Fruit fly (Drosophila melanogaster) whole organism, embryonic: ENCODE results near the gene RpL32.
A peak's percentile ranks its signal among the peaks of the same experiment; 100 is the strongest.

Source experiments
- B-H1 ChIP-seq: fragments of 200-800 bp; sonication (Bioruptor generic); IDR thresholded peaks from 3 replicates; pipeline ENCODE4 v1.3.6; 2022; ENCODE audit warnings: missing biosample characterization, missing genetic modification characterization
- B-H2 ChIP-seq: fragments of 200-800 bp; sonication (Bioruptor generic); optimal IDR thresholded peaks from 2 replicates; lab custom pipeline; 2018; ENCODE audit warnings: missing biosample characterization, mild to moderate bottlenecking, missing genetic modification characterization
- BtbVII ChIP-seq: fragments of 200-800 bp; sonication (Bioruptor generic); optimal IDR thresholded peaks from 3 replicates; lab custom pipeline; 2017; ENCODE audit warnings: missing biosample characterization, mild to moderate bottlenecking, missing genetic modification characterization
- CG1024 ChIP-seq: fragments of 200-800 bp; sonication (Bioruptor generic); IDR thresholded peaks from 2 replicates; pipeline ENCODE4 v1.3.6; 2022; ENCODE audit warnings: missing biosample characterization, missing genetic modification characterization
- CG10543 ChIP-seq: fragments of 200-800 bp; sonication (Bioruptor generic); optimal IDR thresholded peaks from 3 replicates; lab custom pipeline; 2017; ENCODE audit warnings: missing biosample characterization, mild to moderate bottlenecking, missing genetic modification characterization, moderate library complexity
- CG11456 ChIP-seq: fragments of 200-800 bp; sonication (Bioruptor generic); IDR thresholded peaks from 3 replicates; pipeline ENCODE4 v1.3.6; 2022; ENCODE audit warnings: missing biosample characterization, missing genetic modification characterization
- CG12299 ChIP-seq: fragments of 200-800 bp; sonication (Bioruptor generic); optimal IDR thresholded peaks from 2 replicates; lab custom pipeline; 2018; ENCODE audit warnings: missing biosample characterization, mild to moderate bottlenecking, missing genetic modification characterization
- CG12391 ChIP-seq: fragments of 200-800 bp; sonication (Bioruptor generic); optimal IDR thresholded peaks from 3 replicates; lab custom pipeline; 2018; ENCODE audit warnings: missing biosample characterization, mild to moderate bottlenecking, missing genetic modification characterization, moderate library complexity
- CG12744 ChIP-seq: fragments of 200-800 bp; sonication (Bioruptor generic); optimal IDR thresholded peaks from 2 replicates; lab custom pipeline; 2016; ENCODE audit warnings: missing biosample characterization, missing genetic modification characterization
- CG13296 ChIP-seq: fragments of 200-800 bp; sonication (Bioruptor generic); optimal IDR thresholded peaks from 3 replicates; lab custom pipeline; 2018; ENCODE audit warnings: missing biosample characterization, mild to moderate bottlenecking, missing genetic modification characterization
- CG14441 ChIP-seq: fragments of 200-800 bp; sonication (Bioruptor generic); IDR thresholded peaks from 2 replicates; pipeline ENCODE4 v1.3.6; 2022; ENCODE audit warnings: missing biosample characterization, missing genetic modification characterization
- CG14860 ChIP-seq: fragments of 200-800 bp; sonication (Bioruptor generic); IDR thresholded peaks from 3 replicates; pipeline ENCODE4 v1.3.6; 2022; ENCODE audit warnings: missing biosample characterization, missing genetic modification characterization; ENCODE audit not compliant: partially characterized antibody
- CG15011 ChIP-seq: fragments of 200-800 bp; sonication (Bioruptor generic); optimal IDR thresholded peaks from 3 replicates; lab custom pipeline; 2018; ENCODE audit warnings: missing biosample characterization, mild to moderate bottlenecking, missing genetic modification characterization
- CG15073 ChIP-seq: fragments of 200-800 bp; sonication (Bioruptor generic); optimal IDR thresholded peaks from 2 replicates; lab custom pipeline; 2016; ENCODE audit warnings: missing biosample characterization, missing genetic modification characterization
- CG15514 ChIP-seq: fragments of 200-800 bp; sonication (Bioruptor generic); optimal IDR thresholded peaks from 3 replicates; lab custom pipeline; 2017; ENCODE audit warnings: missing biosample characterization, missing genetic modification characterization, mild to moderate bottlenecking, moderate library complexity, missing genetic modification reagents
- CG1602 ChIP-seq: fragments of 200-800 bp; sonication (Bioruptor generic); optimal IDR thresholded peaks from 3 replicates; lab custom pipeline; 2016; ENCODE audit warnings: missing biosample characterization, missing genetic modification characterization
- CG17361 ChIP-seq: fragments of 200-800 bp; sonication (Bioruptor generic); IDR thresholded peaks from 3 replicates; pipeline ENCODE4 v1.3.6; 2022; ENCODE audit warnings: missing biosample characterization, missing genetic modification characterization
- CG17568 ChIP-seq: fragments of 200-800 bp; sonication (Bioruptor generic); optimal IDR thresholded peaks from 2 replicates; lab custom pipeline; 2018; ENCODE audit warnings: missing biosample characterization, mild to moderate bottlenecking, missing genetic modification characterization, moderate library complexity
- CG2116 ChIP-seq: fragments of 200-800 bp; sonication (Bioruptor generic); optimal IDR thresholded peaks from 3 replicates; lab custom pipeline; 2018; ENCODE audit warnings: missing biosample characterization, mild to moderate bottlenecking, missing genetic modification characterization
- CG3847 ChIP-seq: fragments of 200-800 bp; sonication (Bioruptor generic); IDR thresholded peaks from 2 replicates; pipeline ENCODE4 v1.3.6; 2022; ENCODE audit warnings: missing biosample characterization, missing genetic modification characterization
- CG42726 ChIP-seq: fragments of 200-800 bp; sonication (Bioruptor generic); IDR thresholded peaks from 2 replicates; pipeline ENCODE4 v1.3.6; 2022; ENCODE audit warnings: missing biosample characterization, missing genetic modification characterization; ENCODE audit not compliant: partially characterized antibody
- CG5953 ChIP-seq: fragments of 200-800 bp; sonication (Bioruptor generic); IDR thresholded peaks from 2 replicates; pipeline ENCODE4 v1.3.6; 2022; ENCODE audit warnings: missing biosample characterization, missing genetic modification characterization
- CG6254 ChIP-seq: fragments of 200-800 bp; sonication (Bioruptor generic); optimal IDR thresholded peaks from 3 replicates; lab custom pipeline; 2017; ENCODE audit warnings: mild to moderate bottlenecking, missing biosample characterization, missing genetic modification reagents, missing genetic modification characterization
- CG6654 ChIP-seq: fragments of 200-800 bp; sonication (Bioruptor generic); optimal IDR thresholded peaks from 2 replicates; lab custom pipeline; 2017; ENCODE audit warnings: missing biosample characterization, mild to moderate bottlenecking, missing genetic modification characterization
- CG7372 ChIP-seq: fragments of 200-800 bp; sonication (Bioruptor generic); IDR thresholded peaks from 2 replicates; pipeline ENCODE4 v1.3.6; 2022; ENCODE audit warnings: missing biosample characterization, missing genetic modification characterization
- CG7556 ChIP-seq: fragments of 200-800 bp; sonication (Bioruptor generic); optimal IDR thresholded peaks from 2 replicates; lab custom pipeline; 2017; ENCODE audit warnings: missing biosample characterization, mild to moderate bottlenecking, missing genetic modification characterization
- CG7987 ChIP-seq: fragments of 200-800 bp; sonication (Bioruptor generic); optimal IDR thresholded peaks from 2 replicates; lab custom pipeline; 2018; ENCODE audit warnings: missing biosample characterization, mild to moderate bottlenecking, missing genetic modification characterization, moderate library complexity
- CoRest ChIP-seq: fragments of 200-800 bp; sonication (Bioruptor generic); optimal IDR thresholded peaks from 3 replicates; lab custom pipeline; 2018; ENCODE audit warnings: missing biosample characterization, mild to moderate bottlenecking, missing genetic modification characterization, moderate library complexity
- D ChIP-seq, 2 experiments: fragments of 200-800 bp in 1 of 2; fragments of >200 bp in 1 of 2; sonication (Bioruptor generic) in 1 of 2; optimal IDR thresholded peaks; 2 replicates in 1 of 2; 3 replicates in 1 of 2; lab custom pipeline; 2017; ENCODE audit warnings: mild to moderate bottlenecking in 1 of 2, missing biosample characterization in 1 of 2, missing genetic modification characterization in 1 of 2, missing genetic modification reagents in 1 of 2
- Dfd ChIP-seq, 2 experiments: fragments of >200 bp; optimal IDR thresholded peaks; 2 replicates each; lab custom pipeline; 2017; ENCODE audit warnings: missing biosample characterization in 2 of 2, missing genetic modification characterization in 2 of 2
- Dref ChIP-seq: fragments of 200-800 bp; sonication (Bioruptor generic); IDR thresholded peaks from 2 replicates; pipeline ENCODE4 v1.3.6; 2022; ENCODE audit warnings: missing biosample characterization, missing genetic modification characterization
- MBD-R2 ChIP-seq: fragments of 200-800 bp; sonication (Bioruptor generic); IDR thresholded peaks from 2 replicates; pipeline ENCODE4 v1.3.6; 2022; ENCODE audit warnings: missing biosample characterization, missing genetic modification characterization
- MTF-1 ChIP-seq: fragments of 200-800 bp; sonication (Bioruptor generic); optimal IDR thresholded peaks from 2 replicates; lab custom pipeline; 2018; ENCODE audit warnings: missing biosample characterization, mild to moderate bottlenecking, missing genetic modification characterization, borderline replicate concordance
- Oli ChIP-seq: fragments of 200-800 bp; sonication (Bioruptor generic); optimal IDR thresholded peaks from 2 replicates; lab custom pipeline; 2018; ENCODE audit warnings: missing biosample characterization, mild to moderate bottlenecking, missing genetic modification characterization, moderate library complexity
- Pdp1 ChIP-seq, 2 experiments: fragments of 200-800 bp; sonication (Bioruptor generic); optimal IDR thresholded peaks; 3 replicates each; lab custom pipeline; 2016; ENCODE audit warnings: missing biosample characterization in 2 of 2, missing genetic modification characterization in 2 of 2, mild to moderate bottlenecking in 1 of 2, moderate library complexity in 1 of 2
- Ravus ChIP-seq: fragments of 200-800 bp; sonication (Bioruptor generic); IDR thresholded peaks from 2 replicates; pipeline ENCODE4 v1.3.6; 2022; ENCODE audit warnings: missing biosample characterization, missing genetic modification characterization
- TFAM ChIP-seq: fragments of 200-800 bp; sonication (Bioruptor generic); optimal IDR thresholded peaks from 2 replicates; lab custom pipeline; 2017; ENCODE audit warnings: missing biosample characterization, missing genetic modification characterization, inconsistent platforms
- ab ChIP-seq: fragments of 200-800 bp; sonication (Bioruptor generic); optimal IDR thresholded peaks from 2 replicates; lab custom pipeline; 2016; ENCODE audit warnings: missing biosample characterization, missing genetic modification characterization
- az2 ChIP-seq: fragments of 200-800 bp; sonication (Bioruptor generic); optimal IDR thresholded peaks from 3 replicates; lab custom pipeline; 2016; ENCODE audit warnings: missing biosample characterization, missing genetic modification characterization
- chm ChIP-seq: fragments of 200-800 bp; sonication (Bioruptor generic); IDR thresholded peaks from 2 replicates; pipeline ENCODE4 v1.3.6; 2022; ENCODE audit warnings: missing biosample characterization, missing genetic modification characterization
- ems ChIP-seq: fragments of 200-800 bp; sonication (Bioruptor generic); optimal IDR thresholded peaks from 3 replicates; lab custom pipeline; 2016; ENCODE audit warnings: missing biosample characterization, missing genetic modification characterization
- jing ChIP-seq: fragments of 200-800 bp; sonication (Bioruptor generic); optimal IDR thresholded peaks from 2 replicates; lab custom pipeline; 2018; ENCODE audit warnings: missing biosample characterization, mild to moderate bottlenecking, missing genetic modification characterization
- nerfin-2 ChIP-seq: fragments of 200-800 bp; sonication (Bioruptor generic); IDR thresholded peaks from 2 replicates; pipeline ENCODE4 v1.3.6; 2022; ENCODE audit warnings: missing biosample characterization, missing genetic modification characterization; ENCODE audit not compliant: partially characterized antibody
- oc ChIP-seq: fragments of 200-800 bp; sonication (Bioruptor generic); optimal IDR thresholded peaks from 2 replicates; lab custom pipeline; 2018; ENCODE audit warnings: missing biosample characterization, mild to moderate bottlenecking, missing genetic modification characterization, moderate library complexity
- ro ChIP-seq: fragments of 200-800 bp; sonication (Bioruptor generic); IDR thresholded peaks from 2 replicates; pipeline ENCODE4 v1.3.6; 2022; ENCODE audit warnings: missing biosample characterization, missing genetic modification characterization
- sc ChIP-seq, 3 experiments: fragments of >200 bp in 2 of 3; fragments of 200-800 bp in 1 of 3; sonication (Bioruptor generic) in 1 of 3; optimal IDR thresholded peaks; 2 replicates in 2 of 3; 3 replicates in 1 of 3; lab custom pipeline; 2017; ENCODE audit warnings: mild to moderate bottlenecking in 1 of 3, missing biosample characterization in 1 of 3, missing genetic modification characterization in 1 of 3, missing genetic modification reagents in 1 of 3
- schlank ChIP-seq: fragments of 200-800 bp; sonication (Bioruptor generic); optimal IDR thresholded peaks from 2 replicates; lab custom pipeline; 2018; ENCODE audit warnings: missing biosample characterization, mild to moderate bottlenecking, missing genetic modification characterization
- twi ChIP-seq: fragments of 200-800 bp; optimal IDR thresholded peaks from 2 replicates; lab custom pipeline; 2019; ENCODE audit warnings: missing biosample characterization, mild to moderate bottlenecking, missing genetic modification characterization, moderate library complexity

RpL32 gene

DNA sequence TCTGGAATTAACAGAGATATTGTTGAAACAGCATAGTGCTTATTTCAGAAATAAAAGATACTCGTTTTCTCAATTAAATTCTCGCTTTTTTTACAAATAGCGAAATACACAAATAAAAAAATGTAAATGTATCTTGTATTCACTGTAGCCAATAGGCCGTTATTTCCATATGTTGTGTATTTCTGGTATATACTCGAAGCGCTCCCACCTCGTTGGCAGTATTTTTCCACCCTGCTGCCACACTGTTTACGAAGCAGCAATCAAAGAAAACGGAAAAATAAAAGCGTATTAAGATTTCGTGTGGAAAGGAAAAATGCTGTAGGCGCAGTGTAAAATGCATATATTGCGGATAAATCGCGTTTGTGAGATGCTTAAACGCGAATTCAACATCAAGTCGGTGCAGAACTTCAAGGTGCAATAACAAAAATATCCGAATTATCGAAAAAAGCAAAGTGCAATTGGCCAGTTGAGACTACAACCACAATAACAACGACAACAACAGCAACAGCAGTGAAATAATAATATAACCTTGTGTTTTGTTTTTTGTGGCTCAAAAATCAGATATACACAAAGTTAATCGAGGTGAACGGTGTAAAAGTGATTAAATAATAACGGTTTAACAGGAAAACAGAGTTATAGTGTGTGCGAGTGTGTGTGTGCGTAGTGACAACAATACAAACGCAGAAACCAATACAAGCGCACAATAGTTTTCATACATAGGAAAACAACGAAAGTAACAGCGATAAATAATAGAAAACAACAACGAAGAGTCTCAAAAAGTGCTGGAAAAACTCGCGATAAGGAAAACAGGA, 12.3 kb upstream of the RpL32 start, which contains the start of gene sima (continued):
- no peak for TF ChIP-seq CG7987 (GFP tag; lab: Kevin White, UChicago)
- TF ChIP-seq CG14441 (GFP tag; lab: Robert Waterston, UW) = peak; percentile 59
- peak; percentile 34 for TF ChIP-seq CG2116 (GFP tag; lab: Kevin White, UChicago)
- TF ChIP-seq nerfin-2 (GFP tag; lab: Robert Waterston, UW) = no peak
- TF ChIP-seq az2 (GFP tag; lab: Kevin White, UChicago) = no peak
- TF ChIP-seq CG6654 = no peak
- no peak for TF ChIP-seq CG7556
- peak; percentile 65 for TF ChIP-seq MBD-R2 (GFP tag; lab: Robert Waterston, UW)
- no peak for TF ChIP-seq ro
- peak; percentile 13 for TF ChIP-seq CG17568 (GFP tag; lab: Kevin White, UChicago)
- no peak for TF ChIP-seq CG14860 (GFP tag; lab: Robert Waterston, UW)
- TF ChIP-seq CG3847 (GFP tag; lab: Robert Waterston, UW) = peak; percentile 26; the same call in 1 of the 2 replicates
- no peak for TF ChIP-seq BtbVII (GFP tag; lab: Kevin White, UChicago)
- TF ChIP-seq B-H2 (GFP tag; lab: Kevin White, UChicago) = no peak
- TF ChIP-seq Dfd (GFP tag; optimal IDR thresholded peaks at IDR 0.05; lab: Kevin White, UChicago) = no peak
- no peak for TF ChIP-seq CG11456 (GFP tag; lab: Robert Waterston, UW)
- no peak for TF ChIP-seq CG10543 (GFP tag; lab: Kevin White, UChicago)
- peak; percentile 14 for TF ChIP-seq CG12744 (GFP tag; lab: Kevin White, UChicago)
- TF ChIP-seq CG7372 (GFP tag; lab: Robert Waterston, UW) = no peak
- TF ChIP-seq Pdp1 (GFP tag; optimal IDR thresholded peaks at IDR 0.05; lab: Kevin White, UChicago) = peak; percentile 16 to 61
- peak; percentile 35 for TF ChIP-seq twi (tag; lab: Kevin White, UChicago)
- TF ChIP-seq Ravus (GFP tag; lab: Robert Waterston, UW) = no peak
- TF ChIP-seq CG17361 (GFP tag; lab: Robert Waterston, UW) = peak; percentile 24; the same call in 1 of the 3 replicates
- TF ChIP-seq B-H1 = no peak
- no peak for TF ChIP-seq sc (optimal IDR thresholded peaks at IDR 0.05; lab: Kevin White, UChicago)
- TF ChIP-seq sc (GFP tag; optimal IDR thresholded peaks at IDR 0.05; lab: Kevin White, UChicago) = no peak
- no peak for TF ChIP-seq ab (GFP tag; lab: Kevin White, UChicago)
- peak; percentile 38 for TF ChIP-seq CG12391
- TF ChIP-seq Oli = no peak
- TF ChIP-seq CoRest (tag; lab: Kevin White, UChicago) = peak; percentile 46
- TF ChIP-seq CG5953 (GFP tag; lab: Robert Waterston, UW) = no peak
- TF ChIP-seq CG13296 = peak; percentile 36
- TF ChIP-seq chm (GFP tag; lab: Robert Waterston, UW) = peak; percentile 48; the same call in 1 of the 2 replicates
- TF ChIP-seq MTF-1 = no peak
- TF ChIP-seq jing = no peak
- TF ChIP-seq CG42726 = no peak
- no peak for TF ChIP-seq CG12299 (tag; lab: Kevin White, UChicago)
- TF ChIP-seq oc (tag; lab: Kevin White, UChicago) = peak; percentile 38
- TF ChIP-seq D (optimal IDR thresholded peaks at IDR 0.05; lab: Kevin White, UChicago) = no peak
- TF ChIP-seq D (GFP tag; optimal IDR thresholded peaks at IDR 0.05; lab: Kevin White, UChicago) = no peak
- no peak for TF ChIP-seq CG1602 (GFP tag; lab: Kevin White, UChicago)
- TF ChIP-seq CG15073 (GFP tag; lab: Kevin White, UChicago) = no peak
- TF ChIP-seq CG15011 (GFP tag; lab: Kevin White, UChicago) = no peak
- TF ChIP-seq Dref (GFP tag; lab: Robert Waterston, UW) = no peak
- TF ChIP-seq CG1024 (GFP tag; lab: Robert Waterston, UW) = no peak
- peak; percentile 18 for TF ChIP-seq ems
- TF ChIP-seq CG6254 = no peak
- TF ChIP-seq schlank = no peak
- TF ChIP-seq TFAM (GFP tag; lab: Kevin White, UChicago) = no peak
- TF ChIP-seq CG15514 (GFP tag; lab: Kevin White, UChicago) = peak; percentile 57
